Worm (Caenorhabditis elegans) whole organism, L2 larva: ENCODE measurements around the gene lbp-8.

ENCODE experiments used
- blmp-1 ChIP-seq: sonication (generic microtip); optimal IDR thresholded peaks from 2 replicates; lab custom pipeline; 2017; ENCODE audit warnings: missing genetic modification characterization, mild to moderate bottlenecking, missing compliant biosample characterization, antibody characterized with exemption, moderate library complexity; ENCODE audit not compliant: insufficient read depth
- ceh-16 ChIP-seq: fragments of 150-350 bp; optimal IDR thresholded peaks from 2 replicates; lab custom pipeline; 2014; ENCODE audit warnings: missing biosample characterization, missing genetic modification characterization
- ceh-82 ChIP-seq: fragments of 150-350 bp; optimal IDR thresholded peaks from 2 replicates; lab custom pipeline; 2014; ENCODE audit warnings: missing biosample characterization, missing genetic modification characterization
- egl-27 ChIP-seq: sonication (generic microtip); optimal IDR thresholded peaks from 3 replicates; lab custom pipeline; 2017; ENCODE audit warnings: missing biosample characterization, missing genetic modification reagents, missing genetic modification characterization
- elt-3 ChIP-seq: sonication (generic microtip); optimal IDR thresholded peaks from 2 replicates; lab custom pipeline; 2017; ENCODE audit warnings: missing biosample characterization, missing genetic modification characterization
- fos-1 ChIP-seq: fragments of 150-350 bp; optimal IDR thresholded peaks from 2 replicates; lab custom pipeline; 2014; ENCODE audit warnings: missing biosample characterization, missing genetic modification characterization
- nhr-10 ChIP-seq: sonication (generic microtip); optimal IDR thresholded peaks from 2 replicates; lab custom pipeline; 2017; ENCODE audit warnings: missing biosample characterization, missing genetic modification characterization
- nhr-237 ChIP-seq: fragments of 150-350 bp; optimal IDR thresholded peaks from 2 replicates; lab custom pipeline; 2014; ENCODE audit warnings: missing biosample characterization, missing genetic modification characterization
- snpc-4 ChIP-seq: fragments of 150-350 bp; optimal IDR thresholded peaks from 2 replicates; lab custom pipeline; 2014; ENCODE audit warnings: missing biosample characterization, missing genetic modification characterization
- unc-55 ChIP-seq: fragments of 150-350 bp; sonication (generic microtip); optimal IDR thresholded peaks from 3 replicates; lab custom pipeline; 2014; ENCODE audit warnings: missing biosample characterization, missing genetic modification reagents, missing genetic modification characterization
- unc-62 ChIP-seq: fragments of 150-350 bp; optimal IDR thresholded peaks from 2 replicates; lab custom pipeline; 2014; ENCODE audit warnings: missing biosample characterization, missing genetic modification reagents, missing genetic modification characterization

DNA sequence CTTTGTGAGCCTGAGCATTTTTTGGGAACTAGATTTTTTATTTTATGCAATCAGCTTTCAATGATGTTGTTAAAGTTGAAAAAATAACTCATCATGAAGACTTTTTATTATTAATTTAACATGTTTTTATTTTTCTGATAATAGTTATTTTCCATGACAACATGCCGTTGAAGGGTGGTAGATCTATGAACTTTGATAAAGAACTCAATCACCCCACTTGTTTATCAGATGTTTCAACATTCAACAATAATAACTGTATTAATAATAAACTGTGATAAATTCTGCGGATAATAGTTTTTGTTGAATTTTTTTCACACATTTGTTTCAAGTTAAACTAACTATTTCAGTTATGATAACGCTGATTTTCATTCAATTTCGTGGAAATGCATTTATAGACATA, 916 bp downstream of the lbp-8 start:
- no peak for TF ChIP-seq elt-3 (tag; lab: Kevin White, UChicago)
- no peak for TF ChIP-seq blmp-1 (tag; lab: Kevin White, UChicago)
- no peak for TF ChIP-seq nhr-237
- no peak for TF ChIP-seq unc-62 (GFP tag; lab: Kevin White, UChicago)
- no peak for TF ChIP-seq ceh-82 (tag; lab: Kevin White, UChicago)
- TF ChIP-seq fos-1 (tag; lab: Kevin White, UChicago): no peak
- no peak for TF ChIP-seq nhr-10 (tag; lab: Kevin White, UChicago)
- no peak for TF ChIP-seq snpc-4 (tag; lab: Kevin White, UChicago)
- no peak for TF ChIP-seq ceh-16
- TF ChIP-seq egl-27 (tag; lab: Kevin White, UChicago): no peak
- TF ChIP-seq unc-55 (GFP tag; lab: Kevin White, UChicago): no peak
